Worm (Caenorhabditis elegans): ENCODE results near the gene ptl-1.

ce11 chrIII:802041-802440 is 37.1 kb downstream of the ptl-1 start:
- TF ChIP-seq unc-86 (tag; optimal IDR thresholded peaks at IDR 0.05) (no peak), lin-15B (tag; optimal IDR thresholded peaks at IDR 0.05) (no peak), nhr-237 (tag; optimal IDR thresholded peaks at IDR 0.05) (no peak)

Data from whole organism, L1 larva.